Worm (Caenorhabditis elegans) whole organism, L1 larva: Measurements from ENCODE around the gene T06E6.10.

Source experiments
- dsc-1 ChIP-seq: sonication (generic microtip); optimal IDR thresholded peaks from 2 replicates; lab custom pipeline; 2016; ENCODE audit warnings: mild to moderate bottlenecking, missing genetic modification characterization, missing compliant biosample characterization
- lsy-2 ChIP-seq, 2 experiments: fragments of 150-350 bp; optimal IDR thresholded peaks; 2 replicates each; lab custom pipeline; 2014; ENCODE audit warnings: missing biosample characterization in 2 of 2, missing genetic modification characterization in 2 of 2
- unc-62 ChIP-seq: fragments of 150-350 bp; optimal IDR thresholded peaks from 2 replicates; lab custom pipeline; 2014; ENCODE audit warnings: missing biosample characterization, missing genetic modification reagents, missing genetic modification characterization

DNA sequence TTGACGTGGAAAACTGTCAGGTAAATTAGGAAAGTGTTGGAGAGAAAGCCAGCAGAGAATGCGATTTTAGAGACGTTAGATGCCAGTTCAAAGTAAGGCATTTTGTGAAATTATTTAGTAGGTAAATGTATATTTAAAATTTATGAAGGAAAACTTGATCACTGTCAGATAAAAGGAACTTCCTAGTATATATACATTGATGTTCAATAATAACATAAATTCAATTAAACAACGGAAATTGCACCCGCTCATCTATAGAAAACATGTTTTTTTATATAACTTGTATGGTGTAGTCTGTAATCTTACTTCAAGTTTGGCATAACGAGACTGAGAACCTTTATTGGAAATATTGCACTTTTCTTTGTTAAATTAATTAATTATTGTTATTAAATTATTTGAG lies 41.2 kb downstream of the T06E6.10 start, which contains the start of gene str-71:
- no peak for TF ChIP-seq lsy-2 (tag; optimal IDR thresholded peaks at IDR 0.05; lab: Kevin White, UChicago)
- TF ChIP-seq dsc-1: no peak
- no peak for TF ChIP-seq unc-62 (GFP tag; lab: Kevin White, UChicago)
